Fruit fly (Drosophila melanogaster) whole organism, embryonic: ENCODE measurements around the gene CG42656.

ENCODE experiments used
- CG18476 ChIP-seq: fragments of 200-800 bp; sonication (Bioruptor generic); optimal IDR thresholded peaks from 2 replicates; lab custom pipeline; 2016; ENCODE audit warnings: missing biosample characterization, mild to moderate bottlenecking, missing genetic modification characterization
- CG2116 ChIP-seq: fragments of 200-800 bp; sonication (Bioruptor generic); optimal IDR thresholded peaks from 3 replicates; lab custom pipeline; 2018; ENCODE audit warnings: missing biosample characterization, mild to moderate bottlenecking, missing genetic modification characterization
- Sin3A ChIP-seq: fragments of >200 bp; optimal IDR thresholded peaks from 2 replicates; lab custom pipeline; 2018

The CG42656 gene

dm6 chr3R:7471894-7472293 is 21.2 kb downstream of the CG42656 start (continued):
- TF ChIP-seq Sin3A (lab: Kevin White, UChicago) (no peak), CG18476 (GFP tag; lab: Kevin White, UChicago) (no peak), CG2116 (GFP tag; lab: Kevin White, UChicago) (no peak)
